Worm (Caenorhabditis elegans) whole organism, L1 larva: ENCODE results near the gene Y57G11B.3.
A peak's percentile ranks its signal among the peaks of the same experiment; 100 is the strongest.
"Not testable (repeated sequence)": the region's sequence is repeated elsewhere in the genome, so short reads cannot be mapped to it uniquely, and the experiment has no call there.

Source experiments
- C34B4.2 ChIP-seq: sonication (generic microtip); optimal IDR thresholded peaks from 2 replicates; lab custom pipeline; 2017; ENCODE audit warnings: mild to moderate bottlenecking, missing genetic modification characterization, missing compliant biosample characterization
- blmp-1 ChIP-seq: fragments of 150-350 bp; optimal IDR thresholded peaks from 2 replicates; lab custom pipeline; 2014; ENCODE audit warnings: missing biosample characterization, missing genetic modification characterization
- ceh-8 ChIP-seq: fragments of 200-800 bp; sonication (Bioruptor generic); optimal IDR thresholded peaks from 2 replicates; lab custom pipeline; 2018; ENCODE audit warnings: mild to moderate bottlenecking, missing genetic modification characterization, moderate library complexity, missing compliant biosample characterization
- ceh-90 ChIP-seq: sonication (generic microtip); optimal IDR thresholded peaks from 2 replicates; lab custom pipeline; 2016; ENCODE audit warnings: missing genetic modification characterization, missing compliant biosample characterization
- ces-1 ChIP-seq: fragments of 150-350 bp; optimal IDR thresholded peaks from 2 replicates; lab custom pipeline; 2014; ENCODE audit warnings: missing biosample characterization, missing genetic modification reagents, missing genetic modification characterization
- efl-1 ChIP-seq, 4 experiments: fragments of 150-350 bp; optimal IDR thresholded peaks in 3 of 4; peaks in 1 of 4; 1 replicate in 1 of 4; 2 replicates in 3 of 4; lab custom pipeline; 2014; ENCODE audit warnings: missing biosample characterization in 2 of 4, missing genetic modification characterization in 2 of 4, missing genetic modification reagents in 2 of 4
- efl-3 ChIP-seq: fragments of 200-800 bp; sonication (Bioruptor generic); optimal IDR thresholded peaks from 2 replicates; lab custom pipeline; 2018; ENCODE audit warnings: mild to moderate bottlenecking, missing genetic modification characterization, missing compliant biosample characterization
- ets-5 ChIP-seq: fragments of 200-800 bp; sonication (Bioruptor generic); IDR thresholded peaks from 2 replicates; pipeline ENCODE4 v1.3.6; 2022; ENCODE audit warnings: missing genetic modification characterization, missing compliant biosample characterization
- fkh-4 ChIP-seq: sonication (generic microtip); optimal IDR thresholded peaks from 2 replicates; lab custom pipeline; 2016; ENCODE audit warnings: missing compliant biosample characterization, missing genetic modification characterization, borderline replicate concordance
- lin-35 ChIP-seq, 2 experiments: fragments of 150-350 bp; optimal IDR thresholded peaks; 2 replicates each; lab custom pipeline; 2014; ENCODE audit warnings: missing biosample characterization in 2 of 2, missing genetic modification characterization in 2 of 2, missing genetic modification reagents in 2 of 2
- mab-9 ChIP-seq: fragments of 200-800 bp; sonication (Bioruptor generic); IDR thresholded peaks from 2 replicates; pipeline ENCODE4 v1.3.6; 2022; ENCODE audit warnings: missing genetic modification reagents, missing genetic modification characterization, missing compliant biosample characterization
- mdl-1 ChIP-seq, 2 experiments: fragments of 150-350 bp; optimal IDR thresholded peaks; 2 replicates each; lab custom pipeline; 2014 to 2017; ENCODE audit warnings: missing biosample characterization in 2 of 2, missing genetic modification characterization in 2 of 2, inconsistent platforms in 1 of 2
- mep-1 ChIP-seq: fragments of 150-350 bp; optimal IDR thresholded peaks from 2 replicates; lab custom pipeline; 2014; ENCODE audit warnings: missing biosample characterization, missing genetic modification characterization
- nhr-237 ChIP-seq: fragments of 150-350 bp; optimal IDR thresholded peaks from 2 replicates; lab custom pipeline; 2014; ENCODE audit warnings: missing biosample characterization, missing genetic modification characterization
- nhr-28 ChIP-seq: fragments of 150-350 bp; optimal IDR thresholded peaks from 2 replicates; lab custom pipeline; 2014; ENCODE audit warnings: missing biosample characterization, missing genetic modification characterization
- nhr-77 ChIP-seq: fragments of 150-350 bp; optimal IDR thresholded peaks from 2 replicates; lab custom pipeline; 2014; ENCODE audit warnings: missing biosample characterization, missing genetic modification characterization
- nhr-90 ChIP-seq: sonication (generic microtip); optimal IDR thresholded peaks from 2 replicates; lab custom pipeline; 2016; ENCODE audit warnings: mild to moderate bottlenecking, missing genetic modification characterization, missing compliant biosample characterization; ENCODE audit not compliant: poor library complexity
- pag-3 ChIP-seq: sonication (generic microtip); optimal IDR thresholded peaks from 2 replicates; lab custom pipeline; 2017; ENCODE audit warnings: missing genetic modification characterization, mild to moderate bottlenecking, missing compliant biosample characterization, antibody characterized with exemption, borderline replicate concordance; ENCODE audit not compliant: insufficient read depth
- rnt-1 ChIP-seq: sonication (generic microtip); optimal IDR thresholded peaks from 2 replicates; lab custom pipeline; 2016; ENCODE audit warnings: mild to moderate bottlenecking, missing genetic modification characterization, moderate library complexity, missing compliant biosample characterization
- snu-23 ChIP-seq: sonication (generic microtip); optimal IDR thresholded peaks from 2 replicates; lab custom pipeline; 2016; ENCODE audit warnings: missing genetic modification characterization, missing compliant biosample characterization
- sup-37 ChIP-seq: fragments of 200-800 bp; sonication (Bioruptor generic); optimal IDR thresholded peaks from 2 replicates; lab custom pipeline; 2018; ENCODE audit warnings: mild to moderate bottlenecking, missing genetic modification characterization, missing compliant biosample characterization
- unc-30 ChIP-seq: sonication (generic microtip); optimal IDR thresholded peaks from 2 replicates; lab custom pipeline; 2017; ENCODE audit warnings: missing biosample characterization, missing genetic modification characterization
- unc-98 ChIP-seq: fragments of 200-800 bp; sonication (Bioruptor generic); IDR thresholded peaks from 2 replicates; pipeline ENCODE4 v1.3.6; 2022; ENCODE audit warnings: missing genetic modification characterization, missing compliant biosample characterization

Gene Y57G11B.3

ce11 chrIV:14530031-14530430 lies 44.2 kb downstream of the Y57G11B.3 start:
- no peak for TF ChIP-seq ceh-8 (GFP tag; lab: Kevin White, UChicago)
- TF ChIP-seq C34B4.2 (tag; lab: Kevin White, UChicago): no peak
- TF ChIP-seq lin-35 (GFP tag; optimal IDR thresholded peaks at IDR 0.05; lab: Kevin White, UChicago): no peak
- no peak for TF ChIP-seq fkh-4 (tag; lab: Kevin White, UChicago)
- TF ChIP-seq efl-1 (optimal IDR thresholded peaks at IDR 0.05; lab: Kevin White, UChicago): no peak
- TF ChIP-seq efl-1 (GFP tag; optimal IDR thresholded peaks at IDR 0.05 in 1 of 2; lab: Kevin White, UChicago): no peak
- TF ChIP-seq nhr-28: no peak

ce11 chrIV:14528718-14529117 lies 45.5 kb downstream of the Y57G11B.3 start, which contains the start of gene T27E7.3:
TSS of gene T27E7.3 (plus strand) at chrIV:14529018.
- TF ChIP-seq efl-3 (GFP tag; lab: Kevin White, UChicago): no peak
- no peak for TF ChIP-seq mab-9 (GFP tag; lab: Robert Waterston, UW)
- no peak for TF ChIP-seq ets-5
- TF ChIP-seq sup-37 (GFP tag; lab: Kevin White, UChicago): no peak
- no peak for TF ChIP-seq snu-23 (GFP tag; lab: Kevin White, UChicago)
- TF ChIP-seq mdl-1 (tag; optimal IDR thresholded peaks at IDR 0.05; lab: Kevin White, UChicago): no peak

ce11 chrIV:14525272-14526162 lies 48.7 kb downstream of the Y57G11B.3 start:
- not testable (repeated sequence) for TF ChIP-seq efl-1 (optimal IDR thresholded peaks at IDR 0.05; lab: Kevin White, UChicago)
- TF ChIP-seq efl-1 (GFP tag; optimal IDR thresholded peaks at IDR 0.05 in 1 of 2; lab: Kevin White, UChicago): peak in 1 of 2 experiments; percentile 57

- TF ChIP-seq rnt-1 (tag; lab: Kevin White, UChicago) (no peak), unc-98 (GFP tag; lab: Robert Waterston, UW) (no peak), ceh-90 (tag; lab: Kevin White, UChicago) (no peak), lin-35 (GFP tag; optimal IDR thresholded peaks at IDR 0.05; lab: Kevin White, UChicago) (no peak), mep-1 (tag; lab: Kevin White, UChicago) (no peak), nhr-237 (tag; lab: Kevin White, UChicago) (no peak), nhr-77 (no peak), snu-23 (GFP tag; lab: Kevin White, UChicago) (no peak), unc-30 (tag; lab: Kevin White, UChicago) (no peak), nhr-90 (no peak), ces-1 (GFP tag; lab: Kevin White, UChicago) (no peak), pag-3 (tag; lab: Kevin White, UChicago) (no peak), blmp-1 (tag; lab: Kevin White, UChicago) (no peak)
Measured at ce11 chrIV:14523568-14523967, 50.6 kb downstream of the Y57G11B.3 start, which contains the start of gene srh-63. TSS of gene srh-63 (plus strand) at chrIV:14523868.
